Worm (Caenorhabditis elegans) whole organism, L1 larva: Measurements from ENCODE around the gene R12B2.6.

Experiments used
- F16B12.6 ChIP-seq: fragments of 150-350 bp; optimal IDR thresholded peaks from 2 replicates; lab custom pipeline; 2014; ENCODE audit warnings: missing biosample characterization, missing genetic modification characterization
- aha-1 ChIP-seq: fragments of 150-350 bp; optimal IDR thresholded peaks from 2 replicates; lab custom pipeline; 2014; ENCODE audit warnings: missing biosample characterization, missing genetic modification characterization
- aly-2 ChIP-seq: fragments of 150-350 bp; optimal IDR thresholded peaks from 2 replicates; lab custom pipeline; 2014; ENCODE audit warnings: missing biosample characterization, missing genetic modification characterization
- ama-1 ChIP-seq: fragments of 150-350 bp; optimal IDR thresholded peaks from 2 replicates; lab custom pipeline; 2014
- ceh-63 ChIP-seq: fragments of 200-800 bp; sonication (Bioruptor generic); optimal IDR thresholded peaks from 2 replicates; lab custom pipeline; 2018; ENCODE audit warnings: mild to moderate bottlenecking, missing genetic modification characterization, missing compliant biosample characterization
- ceh-88 ChIP-seq: fragments of 200-800 bp; sonication (Bioruptor generic); IDR thresholded peaks from 2 replicates; pipeline ENCODE4 v1.3.6; 2022; ENCODE audit warnings: missing genetic modification characterization, missing compliant biosample characterization
- ces-1 ChIP-seq: fragments of 150-350 bp; optimal IDR thresholded peaks from 2 replicates; lab custom pipeline; 2014; ENCODE audit warnings: missing biosample characterization, missing genetic modification reagents, missing genetic modification characterization
- dpl-1 ChIP-seq, 3 experiments: fragments of 150-350 bp in 2 of 3; sonication (generic microtip) in 1 of 3; optimal IDR thresholded peaks; 2 replicates each; lab custom pipeline; 2014 to 2017; ENCODE audit warnings: missing biosample characterization in 3 of 3, missing genetic modification characterization in 3 of 3, missing genetic modification reagents in 3 of 3
- dsc-1 ChIP-seq: sonication (generic microtip); optimal IDR thresholded peaks from 2 replicates; lab custom pipeline; 2016; ENCODE audit warnings: mild to moderate bottlenecking, missing genetic modification characterization, missing compliant biosample characterization
- efl-1 ChIP-seq, 4 experiments: fragments of 150-350 bp; optimal IDR thresholded peaks in 3 of 4; peaks in 1 of 4; 1 replicate in 1 of 4; 2 replicates in 3 of 4; lab custom pipeline; 2014; ENCODE audit warnings: missing biosample characterization in 2 of 4, missing genetic modification characterization in 2 of 4, missing genetic modification reagents in 2 of 4
- efl-3 ChIP-seq: fragments of 200-800 bp; sonication (Bioruptor generic); optimal IDR thresholded peaks from 2 replicates; lab custom pipeline; 2018; ENCODE audit warnings: mild to moderate bottlenecking, missing genetic modification characterization, missing compliant biosample characterization
- elt-2 ChIP-seq: sonication (generic microtip); optimal IDR thresholded peaks from 2 replicates; lab custom pipeline; 2016; ENCODE audit warnings: missing genetic modification characterization, mild to moderate bottlenecking, inconsistent platforms, missing compliant biosample characterization, missing genetic modification reagents
- elt-3 ChIP-seq, 6 experiments: fragments of 150-350 bp in 1 of 6; sonication (generic microtip); optimal IDR thresholded peaks; 2 replicates each; lab custom pipeline; 2017 to 2018; ENCODE audit warnings: missing biosample characterization in 6 of 6, missing genetic modification characterization in 6 of 6, inconsistent platforms in 1 of 6
- fkh-4 ChIP-seq: sonication (generic microtip); optimal IDR thresholded peaks from 2 replicates; lab custom pipeline; 2016; ENCODE audit warnings: missing compliant biosample characterization, missing genetic modification characterization, borderline replicate concordance
- fkh-8 ChIP-seq: sonication (generic microtip); optimal IDR thresholded peaks from 2 replicates; lab custom pipeline; 2016; ENCODE audit warnings: mild to moderate bottlenecking, missing genetic modification characterization, missing compliant biosample characterization
- fos-1 ChIP-seq: fragments of 150-350 bp; optimal IDR thresholded peaks from 2 replicates; lab custom pipeline; 2014; ENCODE audit warnings: missing biosample characterization, missing genetic modification characterization
- grh-1 ChIP-seq: fragments of 200-800 bp; sonication (Bioruptor generic); IDR thresholded peaks from 2 replicates; pipeline ENCODE4 v1.3.6; 2022; ENCODE audit warnings: missing genetic modification reagents, missing genetic modification characterization, missing compliant biosample characterization
- hlh-17 ChIP-seq: fragments of 200-800 bp; sonication (Bioruptor generic); optimal IDR thresholded peaks from 2 replicates; lab custom pipeline; 2018; ENCODE audit warnings: missing genetic modification characterization, mild to moderate bottlenecking, missing compliant biosample characterization, moderate library complexity, borderline replicate concordance
- hlh-4 ChIP-seq: sonication (generic microtip); optimal IDR thresholded peaks from 2 replicates; lab custom pipeline; 2016; ENCODE audit warnings: mild to moderate bottlenecking, missing genetic modification characterization, missing compliant biosample characterization
- hpl-2 ChIP-seq: fragments of 150-350 bp; optimal IDR thresholded peaks from 2 replicates; lab custom pipeline; 2014; ENCODE audit warnings: missing biosample characterization, missing genetic modification reagents, missing genetic modification characterization
- lin-13 ChIP-seq: fragments of 150-350 bp; optimal IDR thresholded peaks from 2 replicates; lab custom pipeline; 2014; ENCODE audit warnings: missing biosample characterization, missing genetic modification reagents, missing genetic modification characterization
- lin-14 ChIP-seq: fragments of 200-800 bp; sonication (Bioruptor generic); optimal IDR thresholded peaks from 2 replicates; lab custom pipeline; 2018; ENCODE audit warnings: mild to moderate bottlenecking, missing genetic modification characterization, moderate library complexity, missing compliant biosample characterization
- lin-15B ChIP-seq: fragments of 150-350 bp; sonication (generic microtip); optimal IDR thresholded peaks from 3 replicates; lab custom pipeline; 2014; ENCODE audit warnings: missing biosample characterization, missing genetic modification characterization
- lin-35 ChIP-seq, 2 experiments: fragments of 150-350 bp; optimal IDR thresholded peaks; 2 replicates each; lab custom pipeline; 2014; ENCODE audit warnings: missing biosample characterization in 2 of 2, missing genetic modification characterization in 2 of 2, missing genetic modification reagents in 2 of 2
- lin-39 ChIP-seq: fragments of 150-350 bp; optimal IDR thresholded peaks from 2 replicates; lab custom pipeline; 2014; ENCODE audit warnings: missing biosample characterization, missing genetic modification reagents, missing genetic modification characterization
- lir-3 ChIP-seq: sonication (generic microtip); optimal IDR thresholded peaks from 2 replicates; lab custom pipeline; 2016; ENCODE audit warnings: mild to moderate bottlenecking, missing genetic modification characterization, moderate library complexity, missing compliant biosample characterization; ENCODE audit not compliant: poor library complexity
- lsy-2 ChIP-seq, 2 experiments: fragments of 150-350 bp; optimal IDR thresholded peaks; 2 replicates each; lab custom pipeline; 2014; ENCODE audit warnings: missing biosample characterization in 2 of 2, missing genetic modification characterization in 2 of 2
- mab-9 ChIP-seq: fragments of 200-800 bp; sonication (Bioruptor generic); IDR thresholded peaks from 2 replicates; pipeline ENCODE4 v1.3.6; 2022; ENCODE audit warnings: missing genetic modification reagents, missing genetic modification characterization, missing compliant biosample characterization
- mef-2 ChIP-seq: fragments of 150-350 bp; optimal IDR thresholded peaks from 2 replicates; lab custom pipeline; 2014; ENCODE audit warnings: missing biosample characterization, missing genetic modification characterization
- mep-1 ChIP-seq: fragments of 150-350 bp; optimal IDR thresholded peaks from 2 replicates; lab custom pipeline; 2014; ENCODE audit warnings: missing biosample characterization, missing genetic modification characterization
- nhr-12 ChIP-seq: sonication (generic microtip); optimal IDR thresholded peaks from 2 replicates; lab custom pipeline; 2017; ENCODE audit warnings: missing biosample characterization, missing genetic modification characterization
- nhr-19 ChIP-seq: fragments of 200-800 bp; sonication (Bioruptor generic); conservative IDR thresholded peaks from 2 replicates; pipeline ENCODE4 v1.3.6; 2022; ENCODE audit warnings: missing genetic modification characterization, missing compliant biosample characterization
- nhr-20 ChIP-seq: sonication (generic microtip); optimal IDR thresholded peaks from 2 replicates; lab custom pipeline; 2016; ENCODE audit warnings: mild to moderate bottlenecking, missing genetic modification characterization, missing compliant biosample characterization
- nhr-28 ChIP-seq: fragments of 150-350 bp; optimal IDR thresholded peaks from 2 replicates; lab custom pipeline; 2014; ENCODE audit warnings: missing biosample characterization, missing genetic modification characterization
- nhr-47 ChIP-seq: sonication (generic microtip); optimal IDR thresholded peaks from 2 replicates; lab custom pipeline; 2016; ENCODE audit warnings: mild to moderate bottlenecking, missing genetic modification characterization, moderate library complexity, missing compliant biosample characterization
- nhr-71 ChIP-seq: sonication (generic microtip); optimal IDR thresholded peaks from 2 replicates; lab custom pipeline; 2016; ENCODE audit warnings: mild to moderate bottlenecking, missing genetic modification characterization, moderate library complexity, missing compliant biosample characterization
- nhr-84 ChIP-seq: sonication (generic microtip); optimal IDR thresholded peaks from 2 replicates; lab custom pipeline; 2017; ENCODE audit warnings: missing biosample characterization, missing genetic modification characterization
- nhr-90 ChIP-seq: sonication (generic microtip); optimal IDR thresholded peaks from 2 replicates; lab custom pipeline; 2016; ENCODE audit warnings: mild to moderate bottlenecking, missing genetic modification characterization, missing compliant biosample characterization; ENCODE audit not compliant: poor library complexity
- pag-3 ChIP-seq: sonication (generic microtip); optimal IDR thresholded peaks from 2 replicates; lab custom pipeline; 2017; ENCODE audit warnings: missing genetic modification characterization, mild to moderate bottlenecking, missing compliant biosample characterization, antibody characterized with exemption, borderline replicate concordance; ENCODE audit not compliant: insufficient read depth
- pqm-1 ChIP-seq: sonication (generic microtip); optimal IDR thresholded peaks from 3 replicates; lab custom pipeline; 2017; ENCODE audit warnings: missing biosample characterization, missing genetic modification characterization
- rnt-1 ChIP-seq: sonication (generic microtip); optimal IDR thresholded peaks from 2 replicates; lab custom pipeline; 2016; ENCODE audit warnings: mild to moderate bottlenecking, missing genetic modification characterization, moderate library complexity, missing compliant biosample characterization
- snpc-4 ChIP-seq: fragments of 150-350 bp; optimal IDR thresholded peaks from 2 replicates; lab custom pipeline; 2014; ENCODE audit warnings: missing biosample characterization, missing genetic modification characterization
- snu-23 ChIP-seq: sonication (generic microtip); optimal IDR thresholded peaks from 2 replicates; lab custom pipeline; 2016; ENCODE audit warnings: missing genetic modification characterization, missing compliant biosample characterization
- sox-4 ChIP-seq: sonication (generic microtip); optimal IDR thresholded peaks from 2 replicates; lab custom pipeline; 2016; ENCODE audit warnings: missing genetic modification characterization, missing compliant biosample characterization
- sptf-1 ChIP-seq: fragments of 150-350 bp; optimal IDR thresholded peaks from 2 replicates; lab custom pipeline; 2014; ENCODE audit warnings: missing biosample characterization, missing genetic modification characterization
- sup-37 ChIP-seq: fragments of 200-800 bp; sonication (Bioruptor generic); optimal IDR thresholded peaks from 2 replicates; lab custom pipeline; 2018; ENCODE audit warnings: mild to moderate bottlenecking, missing genetic modification characterization, missing compliant biosample characterization
- swsn-7 ChIP-seq: sonication (generic microtip); optimal IDR thresholded peaks from 2 replicates; lab custom pipeline; 2016; ENCODE audit warnings: missing genetic modification characterization, missing compliant biosample characterization
- unc-98 ChIP-seq: fragments of 200-800 bp; sonication (Bioruptor generic); IDR thresholded peaks from 2 replicates; pipeline ENCODE4 v1.3.6; 2022; ENCODE audit warnings: missing genetic modification characterization, missing compliant biosample characterization
- vab-15 ChIP-seq: sonication (generic microtip); optimal IDR thresholded peaks from 2 replicates; lab custom pipeline; 2017; ENCODE audit warnings: missing genotype, mild to moderate bottlenecking, missing genetic modification characterization, missing compliant biosample characterization
- xbp-1 ChIP-seq: sonication (generic microtip); optimal IDR thresholded peaks from 2 replicates; lab custom pipeline; 2016; ENCODE audit warnings: missing genetic modification characterization, missing compliant biosample characterization
- ztf-11 ChIP-seq, 2 experiments: sonication (generic microtip); optimal IDR thresholded peaks; 2 replicates each; lab custom pipeline; 2016 to 2017; ENCODE audit warnings: missing genetic modification characterization in 2 of 2, missing biosample characterization in 1 of 2, missing compliant biosample characterization in 1 of 2
- ztf-4 ChIP-seq: fragments of 150-350 bp; optimal IDR thresholded peaks from 2 replicates; lab custom pipeline; 2014; ENCODE audit warnings: missing biosample characterization, missing genetic modification characterization

The R12B2.6 gene

DNA sequence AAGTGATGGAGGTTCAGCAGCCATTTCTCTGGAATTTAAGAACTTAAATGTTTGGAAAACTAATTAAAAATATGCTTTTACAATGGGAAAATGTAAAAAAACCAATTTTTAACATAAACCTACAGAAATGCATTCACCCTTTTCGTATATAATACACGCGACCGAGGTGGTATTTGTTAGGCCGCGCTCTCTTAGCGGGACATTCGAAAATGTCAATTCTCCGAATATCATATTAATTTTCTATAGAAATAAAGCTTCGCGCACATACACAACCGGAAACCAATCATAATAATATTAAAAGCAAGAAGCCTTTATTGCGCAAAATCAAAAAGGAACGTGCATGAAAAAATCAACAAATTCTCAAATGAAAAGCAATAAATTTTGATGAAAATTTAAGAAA, 19.3 kb upstream of the R12B2.6 start, which contains the start of gene ddx-23:
Gene ddx-23, minus strand, starts transcription at position 30 of the 400 bp plus-strand sequence.
- TF ChIP-seq elt-2 (tag; lab: Kevin White, UChicago) (peak; percentile 19), xbp-1 (tag; lab: Kevin White, UChicago) (peak; percentile 16), nhr-19 (GFP tag; lab: Robert Waterston, UW) (0 out of 2 replicates have a peak, but pooled peaks have one; percentile 2), hpl-2 (GFP tag; lab: Kevin White, UChicago) (no peak), ama-1 (lab: Kevin White, UChicago) (peak; percentile 75), aha-1 (no peak), nhr-84 (tag; lab: Kevin White, UChicago) (no peak), fkh-8 (tag; lab: Kevin White, UChicago) (no peak), mef-2 (tag; lab: Kevin White, UChicago) (no peak), nhr-90 (tag; lab: Kevin White, UChicago) (no peak), dpl-1 (GFP tag; optimal IDR thresholded peaks at IDR 0.05; lab: Kevin White, UChicago) (peak; percentile 43 to 78 (median 60)), mep-1 (tag; lab: Kevin White, UChicago) (peak; percentile 29), sox-4 (tag; lab: Kevin White, UChicago) (no peak), ceh-88 (GFP tag; lab: Robert Waterston, UW) (no peak), pqm-1 (tag; lab: Kevin White, UChicago) (no peak), rnt-1 (peak; percentile 9), fkh-4 (no peak), elt-3 (tag; optimal IDR thresholded peaks at IDR 0.05; lab: Kevin White, UChicago) (no peak), vab-15 (tag; lab: Kevin White, UChicago) (no peak), mab-9 (GFP tag; lab: Robert Waterston, UW) (0 out of 2 replicates have a peak, but pooled peaks have one; percentile 6), efl-3 (no peak), nhr-47 (tag; lab: Kevin White, UChicago) (peak; percentile 55), hlh-17 (GFP tag; lab: Kevin White, UChicago) (no peak), ztf-4 (tag; lab: Kevin White, UChicago) (peak; percentile 45), aly-2 (tag; lab: Kevin White, UChicago) (peak; percentile 70), snpc-4 (tag; lab: Kevin White, UChicago) (no peak), ztf-11 (tag; optimal IDR thresholded peaks at IDR 0.05; lab: Kevin White, UChicago) (peak in 1 of 2 experiments; percentile 46), hlh-4 (tag; lab: Kevin White, UChicago) (no peak), fos-1 (tag; lab: Kevin White, UChicago) (no peak), sup-37 (no peak), unc-98 (GFP tag; lab: Robert Waterston, UW) (no peak), snu-23 (GFP tag; lab: Kevin White, UChicago) (peak; percentile 38), nhr-20 (tag; lab: Kevin White, UChicago) (peak; percentile 38), dsc-1 (tag; lab: Kevin White, UChicago) (peak; percentile 11), nhr-71 (peak; percentile 54), lin-15B (tag; lab: Kevin White, UChicago) (no peak), lin-13 (peak; percentile 10), ces-1 (GFP tag; lab: Kevin White, UChicago) (no peak), lin-35 (GFP tag; optimal IDR thresholded peaks at IDR 0.05; lab: Kevin White, UChicago) (peak; percentile 61 to 84), efl-1 (optimal IDR thresholded peaks at IDR 0.05; lab: Kevin White, UChicago) (peak; percentile 24 to 71), efl-1 (GFP tag; optimal IDR thresholded peaks at IDR 0.05 in 1 of 2; lab: Kevin White, UChicago) (peak; percentile 80 to 97), lin-39 (tag; lab: Kevin White, UChicago) (no peak), nhr-12 (tag; lab: Kevin White, UChicago) (no peak), F16B12.6 (tag; lab: Kevin White, UChicago) (no peak), sptf-1 (no peak), ceh-63 (GFP tag; lab: Kevin White, UChicago) (no peak), grh-1 (no peak), lir-3 (tag; lab: Kevin White, UChicago) (peak; percentile 1), lsy-2 (tag; optimal IDR thresholded peaks at IDR 0.05; lab: Kevin White, UChicago) (peak in 1 of 2 experiments; percentile 17), pag-3 (no peak), nhr-28 (tag; lab: Kevin White, UChicago) (no peak), swsn-7 (tag; lab: Kevin White, UChicago) (peak; percentile 12), lin-14 (no peak)
- TF ChIP-seq, all 84 proteins: peak for 22
